Worm (Caenorhabditis elegans) whole organism, L3 larva: ENCODE data around the gene ugt-65.

Experiments used
- R02D3.7 ChIP-seq: fragments of 150-350 bp; optimal IDR thresholded peaks from 2 replicates; lab custom pipeline; 2014; ENCODE audit warnings: missing biosample characterization, missing genetic modification characterization
- ZK546.5 ChIP-seq: sonication (generic microtip); optimal IDR thresholded peaks from 2 replicates; lab custom pipeline; 2017; ENCODE audit warnings: missing biosample characterization, missing genetic modification characterization
- aly-2 ChIP-seq: fragments of 150-350 bp; optimal IDR thresholded peaks from 2 replicates; lab custom pipeline; 2014; ENCODE audit warnings: missing biosample characterization, missing genetic modification characterization
- ama-1 ChIP-seq: fragments of 150-350 bp; optimal IDR thresholded peaks from 2 replicates; lab custom pipeline; 2018
- ceh-28 ChIP-seq: fragments of 150-350 bp; optimal IDR thresholded peaks from 2 replicates; lab custom pipeline; 2014; ENCODE audit warnings: missing biosample characterization, missing genetic modification reagents, missing genetic modification characterization
- ceh-82 ChIP-seq: fragments of 150-350 bp; optimal IDR thresholded peaks from 2 replicates; lab custom pipeline; 2014; ENCODE audit warnings: missing biosample characterization, missing genetic modification characterization
- daf-12 ChIP-seq: fragments of 150-350 bp; optimal IDR thresholded peaks from 2 replicates; lab custom pipeline; 2014; ENCODE audit warnings: missing biosample characterization, missing genetic modification reagents, missing genetic modification characterization
- egl-27 ChIP-seq: sonication (generic microtip); optimal IDR thresholded peaks from 4 replicates; lab custom pipeline; 2017; ENCODE audit warnings: missing biosample characterization, missing genetic modification reagents, missing genetic modification characterization
- egl-5 ChIP-seq: fragments of 150-350 bp; optimal IDR thresholded peaks from 2 replicates; lab custom pipeline; 2017; ENCODE audit warnings: missing biosample characterization, missing genetic modification reagents, missing genetic modification characterization, inconsistent platforms
- elt-2 ChIP-seq: sonication (generic microtip); optimal IDR thresholded peaks from 2 replicates; lab custom pipeline; 2016; ENCODE audit warnings: missing genetic modification reagents, mild to moderate bottlenecking, missing genetic modification characterization, missing compliant biosample characterization
- elt-3 ChIP-seq, 3 experiments: fragments of 150-350 bp in 1 of 3; sonication (generic microtip) in 2 of 3; optimal IDR thresholded peaks; 2 replicates in 2 of 3; 4 replicates in 1 of 3; lab custom pipeline; 2014 to 2017; ENCODE audit warnings: missing biosample characterization in 3 of 3, missing genetic modification characterization in 3 of 3
- eor-1 ChIP-seq, 2 experiments: fragments of 150-350 bp; optimal IDR thresholded peaks; 2 replicates each; lab custom pipeline; 2014 to 2018; ENCODE audit warnings: missing biosample characterization in 2 of 2, missing genetic modification characterization in 2 of 2
- fkh-10 ChIP-seq: sonication (generic microtip); optimal IDR thresholded peaks from 2 replicates; lab custom pipeline; 2017; ENCODE audit warnings: missing biosample characterization, missing genetic modification reagents, missing genetic modification characterization
- fos-1 ChIP-seq: fragments of 150-350 bp; optimal IDR thresholded peaks from 2 replicates; lab custom pipeline; 2014; ENCODE audit warnings: missing biosample characterization, missing genetic modification characterization
- hmg-11 ChIP-seq: sonication (generic microtip); optimal IDR thresholded peaks from 2 replicates; lab custom pipeline; 2016; ENCODE audit warnings: missing genetic modification characterization, missing compliant biosample characterization
- jun-1 ChIP-seq: fragments of 150-350 bp; optimal IDR thresholded peaks from 2 replicates; lab custom pipeline; 2014; ENCODE audit warnings: missing biosample characterization, missing genetic modification reagents, missing genetic modification characterization
- mml-1 ChIP-seq: fragments of 150-350 bp; sonication (generic microtip); optimal IDR thresholded peaks from 3 replicates; lab custom pipeline; 2014; ENCODE audit warnings: missing biosample characterization, missing genetic modification characterization
- nfya-1 ChIP-seq: sonication (generic microtip); optimal IDR thresholded peaks from 2 replicates; lab custom pipeline; 2017; ENCODE audit warnings: missing genetic modification characterization, mild to moderate bottlenecking, missing compliant biosample characterization, antibody characterized with exemption, moderate library complexity; ENCODE audit not compliant: insufficient read depth
- nhr-11 ChIP-seq: fragments of 150-350 bp; optimal IDR thresholded peaks from 2 replicates; lab custom pipeline; 2014; ENCODE audit warnings: missing biosample characterization, missing genetic modification characterization
- nhr-12 ChIP-seq: fragments of 150-350 bp; optimal IDR thresholded peaks from 2 replicates; lab custom pipeline; 2014; ENCODE audit warnings: missing biosample characterization, missing genetic modification characterization
- nhr-23 ChIP-seq: fragments of 150-350 bp; optimal IDR thresholded peaks from 2 replicates; lab custom pipeline; 2014; ENCODE audit warnings: missing biosample characterization, missing genetic modification reagents, missing genetic modification characterization
- nhr-237 ChIP-seq: fragments of 150-350 bp; optimal IDR thresholded peaks from 2 replicates; lab custom pipeline; 2014; ENCODE audit warnings: missing biosample characterization, missing genetic modification characterization
- nhr-25 ChIP-seq: sonication (generic microtip); optimal IDR thresholded peaks from 2 replicates; lab custom pipeline; 2017; ENCODE audit warnings: missing biosample characterization, missing genetic modification characterization
- nhr-28 ChIP-seq: fragments of 150-350 bp; optimal IDR thresholded peaks from 2 replicates; lab custom pipeline; 2014; ENCODE audit warnings: missing biosample characterization, missing genetic modification characterization
- nhr-67 ChIP-seq: fragments of 150-350 bp; optimal IDR thresholded peaks from 2 replicates; lab custom pipeline; 2014; ENCODE audit warnings: missing biosample characterization, missing genetic modification characterization
- nhr-76 ChIP-seq: fragments of 150-350 bp; sonication (generic microtip); optimal IDR thresholded peaks from 5 replicates; lab custom pipeline; 2014; ENCODE audit warnings: missing biosample characterization, missing genetic modification characterization
- nhr-77 ChIP-seq: fragments of 150-350 bp; optimal IDR thresholded peaks from 2 replicates; lab custom pipeline; 2014; ENCODE audit warnings: missing biosample characterization, missing genetic modification characterization
- pha-4 ChIP-seq: fragments of 150-350 bp; optimal IDR thresholded peaks from 2 replicates; lab custom pipeline; 2014; ENCODE audit warnings: missing biosample characterization, missing genetic modification reagents, missing genetic modification characterization
- sea-2 ChIP-seq: fragments of 150-350 bp; sonication (generic microtip); optimal IDR thresholded peaks from 4 replicates; lab custom pipeline; 2014; ENCODE audit warnings: missing biosample characterization, missing genetic modification reagents, missing genetic modification characterization
- snpc-4 ChIP-seq: fragments of 150-350 bp; optimal IDR thresholded peaks from 2 replicates; lab custom pipeline; 2014; ENCODE audit warnings: missing biosample characterization, missing genetic modification characterization
- tbx-2 ChIP-seq: sonication (generic microtip); optimal IDR thresholded peaks from 2 replicates; lab custom pipeline; 2016; ENCODE audit warnings: mild to moderate bottlenecking, missing genetic modification characterization, missing compliant biosample characterization
- unc-39 ChIP-seq: sonication (generic microtip); optimal IDR thresholded peaks from 4 replicates; lab custom pipeline; 2017; ENCODE audit warnings: missing biosample characterization, missing genetic modification characterization
- unc-62 ChIP-seq: fragments of 150-350 bp; sonication (generic microtip); optimal IDR thresholded peaks from 4 replicates; lab custom pipeline; 2014; ENCODE audit warnings: missing biosample characterization, missing genetic modification reagents, missing genetic modification characterization

Gene ugt-65

ce11 chrIV:12408625-12409024, 11.9 kb upstream of the ugt-65 start, which contains the start of gene dsb-1:
Gene dsb-1 (plus strand): TSS chrIV:12408925.
- TF ChIP-seq nhr-77 (tag; lab: Kevin White, UChicago) (no peak), tbx-2 (tag; lab: Kevin White, UChicago) (no peak), aly-2 (tag; lab: Kevin White, UChicago) (no peak), nhr-11 (no peak), nhr-237 (tag; lab: Kevin White, UChicago) (no peak), sea-2 (no peak), unc-62 (GFP tag; lab: Kevin White, UChicago) (no peak), elt-3 (tag; optimal IDR thresholded peaks at IDR 0.05; lab: Kevin White, UChicago) (no peak), nhr-76 (tag; lab: Kevin White, UChicago) (no peak), egl-5 (tag; lab: Kevin White, UChicago) (no peak), pha-4 (tag; lab: Kevin White, UChicago) (no peak), nhr-23 (tag; lab: Kevin White, UChicago) (no peak), nhr-25 (tag; lab: Kevin White, UChicago) (no peak), nhr-12 (tag; lab: Kevin White, UChicago) (no peak), jun-1 (no peak), eor-1 (tag; optimal IDR thresholded peaks at IDR 0.05; lab: Kevin White, UChicago) (no peak), snpc-4 (no peak)

DNA sequence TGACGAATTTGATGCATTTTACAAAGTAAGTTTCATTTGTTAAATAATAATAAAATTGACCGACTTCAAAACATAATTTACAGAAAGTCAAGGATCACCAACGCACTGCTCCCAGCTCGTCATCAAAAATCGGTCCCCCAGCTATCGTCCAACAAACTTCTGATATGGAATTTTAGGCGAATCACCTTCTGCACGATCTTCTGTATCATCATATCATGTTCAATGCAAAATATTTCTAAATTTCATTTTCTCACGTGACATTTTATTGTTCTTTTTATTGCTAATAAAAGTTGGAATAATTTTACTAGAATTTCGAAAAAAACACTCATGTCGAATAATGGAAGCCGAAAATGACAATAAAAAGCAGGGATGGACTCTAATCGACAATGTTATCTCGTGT, 10.3 kb upstream of the ugt-65 start, which contains the start of gene acl-13:
Gene acl-13 (plus strand): TSS at position 301 of the 400 bp plus-strand sequence.
- TF ChIP-seq sea-2: no peak
- no peak for TF ChIP-seq nfya-1
- no peak for TF ChIP-seq nhr-25 (tag; lab: Kevin White, UChicago)
- no peak for TF ChIP-seq ZK546.5 (tag; lab: Kevin White, UChicago)
- TF ChIP-seq nhr-12 (tag; lab: Kevin White, UChicago): no peak
- TF ChIP-seq nhr-237 (tag; lab: Kevin White, UChicago): no peak
- TF ChIP-seq jun-1: no peak
- no peak for TF ChIP-seq unc-39 (tag; lab: Kevin White, UChicago)
- no peak for TF ChIP-seq mml-1
- TF ChIP-seq ceh-82 (tag; lab: Kevin White, UChicago): no peak
- no peak for TF ChIP-seq pha-4 (tag; lab: Kevin White, UChicago)
- TF ChIP-seq elt-3 (tag; optimal IDR thresholded peaks at IDR 0.05; lab: Kevin White, UChicago): no peak
- no peak for TF ChIP-seq ama-1 (lab: Kevin White, UChicago)
- TF ChIP-seq daf-12 (tag; lab: Kevin White, UChicago): no peak
- TF ChIP-seq, all 47 proteins: peak for 0

ce11 chrIV:12414601-12415000, 5.9 kb upstream of the ugt-65 start:
- TF ChIP-seq R02D3.7 (tag; lab: Kevin White, UChicago) (no peak), fkh-10 (peak; percentile 71), egl-27 (tag; lab: Kevin White, UChicago) (no peak), tbx-2 (tag; lab: Kevin White, UChicago) (no peak), fos-1 (no peak)

- no peak for TF ChIP-seq nhr-237 (tag; lab: Kevin White, UChicago)
- TF ChIP-seq fos-1: no peak
- peak; percentile 26 for TF ChIP-seq elt-2
- TF ChIP-seq nhr-67 (tag; lab: Kevin White, UChicago): no peak
- TF ChIP-seq nhr-23 (tag; lab: Kevin White, UChicago): no peak
- no peak for TF ChIP-seq nhr-28 (tag; lab: Kevin White, UChicago)
- peak; percentile 35 for TF ChIP-seq hmg-11
- TF ChIP-seq ceh-28: no peak
- TF ChIP-seq nhr-77 (tag; lab: Kevin White, UChicago): no peak
- TF ChIP-seq nfya-1: no peak
- TF ChIP-seq, all 47 proteins: peak for 2
These were observed 3.7 kb upstream of the ugt-65 start for ce11 chrIV:12416629-12417404.
